Worm (Caenorhabditis elegans) whole organism, L2 larva: Measurements from ENCODE around the gene K07F5.16.
"Not testable (repeated sequence)": the region's sequence is repeated elsewhere in the genome, so short reads cannot be mapped to it uniquely, and the experiment has no call there.

Experiments used
- C34F6.9 ChIP-seq: fragments of 150-350 bp; optimal IDR thresholded peaks from 2 replicates; lab custom pipeline; 2014; ENCODE audit warnings: missing biosample characterization, missing genetic modification characterization
- F13H6.1 ChIP-seq: sonication (generic microtip); optimal IDR thresholded peaks from 2 replicates; lab custom pipeline; 2016; ENCODE audit warnings: missing genetic modification characterization, missing compliant biosample characterization
- R02D3.7 ChIP-seq: fragments of 150-350 bp; optimal IDR thresholded peaks from 2 replicates; lab custom pipeline; 2014; ENCODE audit warnings: missing biosample characterization, missing genetic modification characterization
- ZK546.5 ChIP-seq: sonication (generic microtip); optimal IDR thresholded peaks from 2 replicates; lab custom pipeline; 2017; ENCODE audit warnings: missing biosample characterization, missing genetic modification characterization
- alr-1 ChIP-seq: fragments of 150-350 bp; optimal IDR thresholded peaks from 2 replicates; lab custom pipeline; 2014; ENCODE audit warnings: missing biosample characterization, missing genetic modification characterization
- aly-2 ChIP-seq: fragments of 150-350 bp; optimal IDR thresholded peaks from 2 replicates; lab custom pipeline; 2014; ENCODE audit warnings: missing biosample characterization, missing genetic modification characterization
- ama-1 ChIP-seq: fragments of 150-350 bp; optimal IDR thresholded peaks from 2 replicates; lab custom pipeline; 2018; ENCODE audit warnings: inconsistent platforms
- blmp-1 ChIP-seq: sonication (generic microtip); optimal IDR thresholded peaks from 2 replicates; lab custom pipeline; 2017; ENCODE audit warnings: missing genetic modification characterization, mild to moderate bottlenecking, missing compliant biosample characterization, antibody characterized with exemption, moderate library complexity; ENCODE audit not compliant: insufficient read depth
- ceh-16 ChIP-seq: fragments of 150-350 bp; optimal IDR thresholded peaks from 2 replicates; lab custom pipeline; 2014; ENCODE audit warnings: missing biosample characterization, missing genetic modification characterization
- crh-2 ChIP-seq: sonication (generic microtip); optimal IDR thresholded peaks from 2 replicates; lab custom pipeline; 2017; ENCODE audit warnings: missing biosample characterization, missing genetic modification characterization
- dmd-4 ChIP-seq: sonication (generic microtip); optimal IDR thresholded peaks from 2 replicates; lab custom pipeline; 2017; ENCODE audit warnings: missing biosample characterization, missing genetic modification characterization
- egl-27 ChIP-seq: sonication (generic microtip); optimal IDR thresholded peaks from 3 replicates; lab custom pipeline; 2017; ENCODE audit warnings: missing biosample characterization, missing genetic modification reagents, missing genetic modification characterization
- elt-1 ChIP-seq: fragments of 150-350 bp; optimal IDR thresholded peaks from 2 replicates; lab custom pipeline; 2014; ENCODE audit warnings: missing biosample characterization, missing genetic modification characterization
- elt-3 ChIP-seq: sonication (generic microtip); optimal IDR thresholded peaks from 2 replicates; lab custom pipeline; 2017; ENCODE audit warnings: missing biosample characterization, missing genetic modification characterization
- fos-1 ChIP-seq: fragments of 150-350 bp; optimal IDR thresholded peaks from 2 replicates; lab custom pipeline; 2014; ENCODE audit warnings: missing biosample characterization, missing genetic modification characterization
- gmeb-1 ChIP-seq: fragments of 150-350 bp; optimal IDR thresholded peaks from 2 replicates; lab custom pipeline; 2014; ENCODE audit warnings: missing biosample characterization, missing genetic modification characterization
- lin-11 ChIP-seq: fragments of 150-350 bp; sonication (generic microtip); optimal IDR thresholded peaks from 2 replicates; lab custom pipeline; 2014; ENCODE audit warnings: missing biosample characterization, missing genetic modification characterization, inconsistent platforms, mixed read lengths
- lin-13 ChIP-seq: fragments of 150-350 bp; optimal IDR thresholded peaks from 2 replicates; lab custom pipeline; 2014; ENCODE audit warnings: missing biosample characterization, missing genetic modification reagents, missing genetic modification characterization
- lin-39 ChIP-seq: fragments of 150-350 bp; optimal IDR thresholded peaks from 2 replicates; lab custom pipeline; 2014; ENCODE audit warnings: missing biosample characterization, missing genetic modification reagents, missing genetic modification characterization
- lsy-2 ChIP-seq, 2 experiments: fragments of 150-350 bp in 1 of 2; sonication (generic microtip) in 1 of 2; optimal IDR thresholded peaks; 2 replicates each; lab custom pipeline; 2014 to 2017; ENCODE audit warnings: missing biosample characterization in 2 of 2, missing genetic modification characterization in 2 of 2
- mab-5 ChIP-seq: fragments of 150-350 bp; optimal IDR thresholded peaks from 2 replicates; lab custom pipeline; 2014; ENCODE audit warnings: missing biosample characterization, missing genetic modification characterization
- mbf-1 ChIP-seq: sonication (generic microtip); optimal IDR thresholded peaks from 2 replicates; lab custom pipeline; 2017; ENCODE audit warnings: missing biosample characterization, missing genetic modification characterization
- nhr-10 ChIP-seq: sonication (generic microtip); optimal IDR thresholded peaks from 2 replicates; lab custom pipeline; 2017; ENCODE audit warnings: missing biosample characterization, missing genetic modification characterization
- nhr-11 ChIP-seq: fragments of 150-350 bp; optimal IDR thresholded peaks from 2 replicates; lab custom pipeline; 2014; ENCODE audit warnings: missing biosample characterization, missing genetic modification characterization
- nhr-129 ChIP-seq: fragments of 150-350 bp; optimal IDR thresholded peaks from 2 replicates; lab custom pipeline; 2014; ENCODE audit warnings: missing biosample characterization, missing genetic modification characterization
- nhr-21 ChIP-seq: fragments of 150-350 bp; optimal IDR thresholded peaks from 2 replicates; lab custom pipeline; 2014; ENCODE audit warnings: missing biosample characterization, missing genetic modification characterization
- nhr-23 ChIP-seq: fragments of 150-350 bp; optimal IDR thresholded peaks from 2 replicates; lab custom pipeline; 2014; ENCODE audit warnings: missing biosample characterization, missing genetic modification reagents, missing genetic modification characterization
- nhr-25 ChIP-seq: fragments of 150-350 bp; sonication (generic microtip); optimal IDR thresholded peaks from 3 replicates; lab custom pipeline; 2014; ENCODE audit warnings: missing biosample characterization, missing genetic modification characterization
- nhr-77 ChIP-seq: fragments of 150-350 bp; optimal IDR thresholded peaks from 2 replicates; lab custom pipeline; 2014; ENCODE audit warnings: missing biosample characterization, missing genetic modification characterization
- peb-1 ChIP-seq: fragments of 150-350 bp; optimal IDR thresholded peaks from 2 replicates; lab custom pipeline; 2014; ENCODE audit warnings: missing biosample characterization, missing genetic modification characterization
- sem-4 ChIP-seq: fragments of 150-350 bp; optimal IDR thresholded peaks from 2 replicates; lab custom pipeline; 2014; ENCODE audit warnings: missing biosample characterization, missing genetic modification reagents, missing genetic modification characterization
- skn-1 ChIP-seq: sonication (generic microtip); optimal IDR thresholded peaks from 2 replicates; lab custom pipeline; 2017; ENCODE audit warnings: missing biosample characterization, missing genetic modification characterization
- sma-3 ChIP-seq: sonication (generic microtip); optimal IDR thresholded peaks from 2 replicates; lab custom pipeline; 2016; ENCODE audit warnings: missing genetic modification reagents, missing genetic modification characterization, missing compliant biosample characterization
- sma-9 ChIP-seq, 2 experiments: fragments of 150-350 bp in 1 of 2; sonication (generic microtip) in 1 of 2; optimal IDR thresholded peaks; 2 replicates each; lab custom pipeline; 2014 to 2016; ENCODE audit warnings: missing genetic modification characterization in 2 of 2, mild to moderate bottlenecking in 1 of 2, missing biosample characterization in 1 of 2, missing compliant biosample characterization in 1 of 2, missing genetic modification reagents in 1 of 2, moderate library complexity in 1 of 2
- snpc-4 ChIP-seq: fragments of 150-350 bp; optimal IDR thresholded peaks from 2 replicates; lab custom pipeline; 2014; ENCODE audit warnings: missing biosample characterization, missing genetic modification characterization
- unc-39 ChIP-seq: fragments of 150-350 bp; optimal IDR thresholded peaks from 2 replicates; lab custom pipeline; 2014; ENCODE audit warnings: missing biosample characterization, missing genetic modification characterization
- unc-55 ChIP-seq: fragments of 150-350 bp; sonication (generic microtip); optimal IDR thresholded peaks from 3 replicates; lab custom pipeline; 2014; ENCODE audit warnings: missing biosample characterization, missing genetic modification reagents, missing genetic modification characterization
- zag-1 ChIP-seq: fragments of 150-350 bp; optimal IDR thresholded peaks from 2 replicates; lab custom pipeline; 2014; ENCODE audit warnings: missing biosample characterization, missing genetic modification characterization
- ztf-1 ChIP-seq: fragments of 200-800 bp; sonication (Bioruptor generic); conservative IDR thresholded peaks from 2 replicates; pipeline ENCODE4 v1.3.6; 2022; ENCODE audit warnings: missing genetic modification characterization, missing compliant biosample characterization
- ztf-11 ChIP-seq: sonication (generic microtip); optimal IDR thresholded peaks from 2 replicates; lab custom pipeline; 2017; ENCODE audit warnings: missing biosample characterization, missing genetic modification characterization
- ztf-4 ChIP-seq: fragments of 150-350 bp; optimal IDR thresholded peaks from 2 replicates; lab custom pipeline; 2014; ENCODE audit warnings: missing biosample characterization, missing genetic modification characterization

The K07F5.16 gene

DNA sequence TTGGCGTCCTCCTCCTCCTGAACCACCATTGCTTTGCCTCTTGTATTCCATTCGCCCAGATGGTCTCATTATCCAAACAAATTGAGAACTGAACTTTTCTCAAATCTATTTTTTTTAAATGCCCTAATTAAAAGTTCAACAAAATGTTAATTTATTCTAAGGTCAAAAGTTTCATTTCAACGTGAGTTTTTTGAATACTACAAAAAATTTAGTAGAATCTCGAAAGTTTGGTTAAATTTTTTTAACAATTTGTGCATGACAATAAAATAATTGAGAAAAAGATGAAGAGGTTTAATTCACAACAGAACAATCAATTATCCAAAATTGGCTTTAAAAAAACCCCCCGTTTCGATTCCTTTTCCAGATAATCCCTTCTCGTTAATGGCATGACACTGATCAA lies 28.0 kb downstream of the K07F5.16 start, which contains the start of gene F32B6.4:
Gene F32B6.4, minus strand, starts transcription at position 101 of the 400 bp plus-strand sequence.
- TF ChIP-seq lin-39 (tag; lab: Kevin White, UChicago): no peak
- TF ChIP-seq egl-27 (tag; lab: Kevin White, UChicago): no peak
- no peak for TF ChIP-seq lin-11 (tag; lab: Kevin White, UChicago)
- TF ChIP-seq unc-39 (tag; lab: Kevin White, UChicago): no peak
- no peak for TF ChIP-seq snpc-4
- TF ChIP-seq mab-5 (tag; lab: Kevin White, UChicago): no peak
- TF ChIP-seq ztf-4 (tag; lab: Kevin White, UChicago): no peak
- TF ChIP-seq lsy-2 (tag; optimal IDR thresholded peaks at IDR 0.05; lab: Kevin White, UChicago): no peak
- no peak for TF ChIP-seq nhr-77 (tag; lab: Kevin White, UChicago)
- TF ChIP-seq elt-1 (tag; lab: Kevin White, UChicago): no peak
- no peak for TF ChIP-seq aly-2
- TF ChIP-seq crh-2 (tag; lab: Kevin White, UChicago): no peak
- no peak for TF ChIP-seq F13H6.1 (tag; lab: Kevin White, UChicago)
- no peak for TF ChIP-seq dmd-4 (tag; lab: Kevin White, UChicago)
- TF ChIP-seq sem-4 (tag; lab: Kevin White, UChicago): no peak
- no peak for TF ChIP-seq fos-1 (tag; lab: Kevin White, UChicago)
- no peak for TF ChIP-seq mbf-1 (tag; lab: Kevin White, UChicago)

DNA sequence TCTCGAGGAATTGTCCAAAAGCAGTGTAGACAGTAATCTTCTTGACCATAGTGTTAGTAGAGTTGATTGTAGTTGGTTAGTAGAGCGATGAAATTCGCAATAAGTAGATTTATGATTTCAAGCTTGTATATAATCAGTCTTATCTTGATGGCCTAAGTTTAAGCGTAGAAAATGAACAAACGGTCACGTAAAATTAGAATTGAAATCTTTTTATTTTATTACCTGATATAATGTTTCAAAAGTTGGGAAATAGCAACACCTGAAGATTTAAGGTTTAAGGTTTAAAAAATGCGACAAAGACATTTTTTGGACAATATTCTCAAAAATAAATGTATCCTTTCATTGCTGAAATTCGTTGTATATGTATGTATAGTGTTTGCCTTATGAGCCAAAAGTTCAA lies 29.7 kb downstream of the K07F5.16 start, which contains the start of gene sss-1:
Gene sss-1, minus strand, starts transcription at position 101 of the 400 bp plus-strand sequence.
- not testable (repeated sequence) for TF ChIP-seq F13H6.1 (tag; lab: Kevin White, UChicago); sma-9 (GFP tag; optimal IDR thresholded peaks at IDR 0.05; lab: Kevin White, UChicago); sma-9 (tag; optimal IDR thresholded peaks at IDR 0.05; lab: Kevin White, UChicago); gmeb-1 (tag; lab: Kevin White, UChicago)

DNA sequence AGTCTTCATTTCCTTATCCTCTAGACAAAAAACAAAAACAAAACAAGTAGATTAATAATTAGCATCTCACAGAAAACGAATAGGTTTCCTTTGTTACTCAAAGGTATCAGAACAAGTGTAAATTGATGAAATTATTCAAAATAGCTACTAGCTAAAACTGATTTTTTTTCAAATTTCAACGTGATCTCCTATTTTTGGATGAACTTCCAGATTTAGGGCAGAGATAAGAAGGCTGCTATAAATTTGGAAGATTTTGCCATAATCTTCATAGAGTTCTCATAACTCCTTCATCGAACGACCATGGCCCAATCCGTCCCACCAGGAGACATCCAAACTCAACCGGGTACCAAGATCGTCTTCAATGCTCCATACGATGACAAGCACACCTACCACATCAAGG lies 30.4 kb downstream of the K07F5.16 start, which contains the start of gene msp-77:
Gene msp-77, plus strand, starts transcription at position 301 of the 400 bp plus-strand sequence.
- not testable (repeated sequence) for TF ChIP-seq ztf-11 (tag; lab: Kevin White, UChicago); nhr-129 (tag; lab: Kevin White, UChicago); sma-3 (GFP tag; lab: Kevin White, UChicago)

DNA sequence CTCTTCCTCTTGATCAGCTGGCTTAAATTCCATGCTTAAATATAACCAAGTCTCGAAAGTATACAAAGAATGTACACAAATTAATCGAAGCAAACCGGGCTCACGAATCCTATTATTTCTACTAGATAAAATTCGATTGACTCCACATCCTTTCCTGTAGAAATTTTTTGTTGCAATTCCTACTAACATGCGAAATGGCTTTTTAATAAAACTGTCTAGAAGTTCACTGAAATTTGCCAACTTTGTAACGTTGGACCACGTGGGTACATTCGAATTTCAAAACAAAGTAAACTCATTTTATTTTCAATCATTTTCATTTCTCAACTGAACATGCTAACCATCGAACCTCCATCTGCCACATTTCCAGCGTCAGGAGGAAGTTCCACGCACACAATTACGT lies 31.2 kb downstream of the K07F5.16 start, which contains the start of gene ssp-32:
Gene ssp-32, plus strand, starts transcription at position 301 of the 400 bp plus-strand sequence.
- TF ChIP-seq elt-1 (tag; lab: Kevin White, UChicago) (no peak), peb-1 (no peak), nhr-21 (tag; lab: Kevin White, UChicago) (no peak), nhr-77 (tag; lab: Kevin White, UChicago) (no peak), ztf-4 (tag; lab: Kevin White, UChicago) (no peak), ztf-1 (GFP tag; lab: Robert Waterston, UW) (no peak), blmp-1 (tag; lab: Kevin White, UChicago) (no peak), R02D3.7 (tag; lab: Kevin White, UChicago) (no peak), nhr-129 (tag; lab: Kevin White, UChicago) (no peak), ama-1 (lab: Kevin White, UChicago) (no peak), lin-13 (GFP tag; lab: Kevin White, UChicago) (no peak), lin-11 (tag; lab: Kevin White, UChicago) (no peak), nhr-25 (no peak), fos-1 (tag; lab: Kevin White, UChicago) (no peak), egl-27 (tag; lab: Kevin White, UChicago) (no peak)

DNA sequence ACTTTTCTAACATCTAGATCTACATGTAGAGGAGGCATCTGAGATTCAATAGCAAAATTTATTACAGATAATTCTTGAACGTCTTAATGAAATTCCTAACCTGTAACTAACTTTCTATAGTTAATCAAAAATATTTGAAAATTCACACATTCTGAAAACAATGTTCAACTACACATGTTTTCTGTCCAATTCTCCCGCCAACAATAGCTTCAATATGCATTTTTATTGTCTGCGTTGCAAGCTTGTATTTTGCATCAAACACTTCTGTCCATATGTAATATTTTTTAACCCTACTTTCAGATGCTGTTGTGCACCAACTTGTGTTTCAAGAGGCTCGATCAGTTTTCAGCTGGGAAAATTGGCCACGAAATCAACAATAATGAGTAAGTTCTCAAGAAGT lies 34.8 kb downstream of the K07F5.16 start, which contains the start of gene tbc-3:
Gene tbc-3, plus strand, starts transcription at position 301 of the 400 bp plus-strand sequence.
- TF ChIP-seq zag-1 (tag; lab: Kevin White, UChicago) (no peak), nhr-77 (tag; lab: Kevin White, UChicago) (no peak)

DNA sequence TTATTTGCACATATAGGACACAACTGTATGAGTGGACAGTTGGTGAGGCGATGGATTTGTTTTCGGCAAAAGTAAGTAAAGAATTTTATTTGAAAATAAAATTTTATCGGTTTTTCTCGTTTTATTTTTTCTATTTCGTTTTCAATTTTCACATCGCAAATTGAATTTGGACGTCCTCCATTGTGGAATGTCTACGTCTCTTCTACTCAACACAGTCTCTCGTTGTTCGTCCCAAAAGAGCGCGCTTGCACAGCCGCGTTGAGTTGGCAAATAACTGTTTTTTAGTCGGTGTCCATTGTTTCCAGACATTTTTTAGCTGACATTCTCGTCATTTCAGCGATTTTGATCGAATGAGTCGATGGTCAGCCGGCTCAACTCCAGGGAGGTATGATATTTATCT lies 35.3 kb downstream of the K07F5.16 start:
- TF ChIP-seq sma-3 (GFP tag; lab: Kevin White, UChicago) (no peak), skn-1 (tag; lab: Kevin White, UChicago) (no peak), nhr-25 (no peak), ZK546.5 (tag; lab: Kevin White, UChicago) (no peak), elt-3 (tag; lab: Kevin White, UChicago) (no peak), snpc-4 (no peak), nhr-23 (tag; lab: Kevin White, UChicago) (no peak), blmp-1 (tag; lab: Kevin White, UChicago) (no peak), ceh-16 (tag; lab: Kevin White, UChicago) (no peak), nhr-11 (tag; lab: Kevin White, UChicago) (no peak), nhr-129 (tag; lab: Kevin White, UChicago) (peak; percentile 34), unc-55 (no peak), C34F6.9 (tag; lab: Kevin White, UChicago) (peak; percentile 21), ama-1 (lab: Kevin White, UChicago) (no peak), lin-11 (tag; lab: Kevin White, UChicago) (no peak), ztf-4 (tag; lab: Kevin White, UChicago) (no peak), nhr-10 (tag; lab: Kevin White, UChicago) (no peak), alr-1 (tag; lab: Kevin White, UChicago) (no peak), zag-1 (tag; lab: Kevin White, UChicago) (no peak), mab-5 (tag; lab: Kevin White, UChicago) (no peak)
